Worm (Caenorhabditis elegans) whole organism, early embryonic: ENCODE measurements around the gene cdr-6.

Experiments used
- B0310.2 ChIP-seq: sonication (generic microtip); optimal IDR thresholded peaks from 2 replicates; lab custom pipeline; 2016; ENCODE audit warnings: mild to moderate bottlenecking, missing genetic modification characterization, missing compliant biosample characterization
- F13C5.2 ChIP-seq: sonication (generic microtip); optimal IDR thresholded peaks from 2 replicates; lab custom pipeline; 2017; ENCODE audit warnings: mild to moderate bottlenecking, missing genetic modification characterization, inconsistent platforms, missing compliant biosample characterization
- aly-1 ChIP-seq: sonication (generic microtip); optimal IDR thresholded peaks from 2 replicates; lab custom pipeline; 2016; ENCODE audit warnings: missing genetic modification characterization, missing compliant biosample characterization
- ama-1 ChIP-seq: fragments of 150-350 bp; optimal IDR thresholded peaks from 2 replicates; lab custom pipeline; 2014
- ceh-13 ChIP-seq: fragments of 200-800 bp; sonication (Bioruptor generic); optimal IDR thresholded peaks from 2 replicates; lab custom pipeline; 2018; ENCODE audit warnings: mild to moderate bottlenecking, missing genetic modification characterization, missing compliant biosample characterization
- ceh-36 ChIP-seq: sonication (generic microtip); optimal IDR thresholded peaks from 2 replicates; lab custom pipeline; 2016; ENCODE audit warnings: missing genetic modification characterization, inconsistent platforms, missing compliant biosample characterization
- ets-7 ChIP-seq: sonication (generic microtip); optimal IDR thresholded peaks from 2 replicates; lab custom pipeline; 2016; ENCODE audit warnings: missing genotype, missing genetic modification characterization, missing compliant biosample characterization
- flt-1 ChIP-seq: fragments of 200-800 bp; sonication (Bioruptor generic); IDR thresholded peaks from 2 replicates; pipeline ENCODE4 v1.3.6; 2022; ENCODE audit warnings: missing genetic modification characterization, missing compliant biosample characterization
- hmbx-1 ChIP-seq: sonication (generic microtip); optimal IDR thresholded peaks from 2 replicates; lab custom pipeline; 2016; ENCODE audit warnings: mild to moderate bottlenecking, missing genetic modification characterization, missing compliant biosample characterization
- hmg-4 ChIP-seq: fragments of 200-800 bp; sonication (Bioruptor generic); optimal IDR thresholded peaks from 2 replicates; lab custom pipeline; 2018; ENCODE audit warnings: mild to moderate bottlenecking, missing genetic modification characterization, missing compliant biosample characterization
- hnd-1 ChIP-seq: sonication (generic microtip); optimal IDR thresholded peaks from 2 replicates; lab custom pipeline; 2016; ENCODE audit warnings: missing genetic modification characterization, missing compliant biosample characterization
- pes-1 ChIP-seq: fragments of 200-800 bp; sonication (Bioruptor generic); IDR thresholded peaks from 2 replicates; pipeline ENCODE4 v1.3.6; 2022; ENCODE audit warnings: missing genetic modification reagents, missing genetic modification characterization, missing compliant biosample characterization
- scrt-1 ChIP-seq: fragments of 200-800 bp; sonication (Bioruptor generic); IDR thresholded peaks from 2 replicates; pipeline ENCODE4 v1.3.6; 2022; ENCODE audit warnings: missing genetic modification characterization, missing compliant biosample characterization
- sea-1 ChIP-seq: fragments of 200-800 bp; sonication (Bioruptor generic); conservative IDR thresholded peaks from 2 replicates; pipeline ENCODE4 v1.3.6; 2022; ENCODE audit warnings: missing genetic modification characterization, missing compliant biosample characterization
- tbx-11 ChIP-seq: fragments of 200-800 bp; sonication (Bioruptor generic); IDR thresholded peaks from 2 replicates; pipeline ENCODE4 v1.3.6; 2022; ENCODE audit warnings: missing genetic modification characterization, missing compliant biosample characterization
- tbx-37 ChIP-seq: fragments of 200-800 bp; sonication (Bioruptor generic); conservative IDR thresholded peaks from 2 replicates; pipeline ENCODE4 v1.3.6; 2022; ENCODE audit warnings: missing genetic modification reagents, missing genetic modification characterization, missing compliant biosample characterization
- tra-4 ChIP-seq: sonication (generic microtip); optimal IDR thresholded peaks from 2 replicates; lab custom pipeline; 2017; ENCODE audit warnings: missing genetic modification characterization, missing compliant biosample characterization

Gene cdr-6

DNA sequence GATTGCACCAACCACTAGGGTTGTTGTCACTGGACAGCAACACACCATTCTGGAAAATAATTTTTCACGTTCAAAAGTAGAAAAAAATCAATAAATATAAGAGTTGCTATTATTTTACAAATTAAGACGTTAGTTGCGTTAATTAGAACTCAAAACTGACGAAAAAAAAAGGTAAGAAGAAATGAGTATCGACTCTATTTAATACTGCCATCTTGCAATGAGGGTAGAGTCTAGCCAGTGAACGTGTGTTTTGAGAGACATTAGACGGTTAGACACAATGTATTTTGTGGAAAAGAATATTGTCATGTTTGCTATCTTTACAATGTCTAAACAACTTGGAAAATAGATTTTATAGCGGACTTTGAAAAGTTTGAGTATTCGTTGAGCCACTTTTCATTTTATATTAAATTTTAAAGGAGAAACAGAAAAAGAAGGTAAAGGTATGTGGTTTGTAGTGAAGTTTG lies at the start of gene cdr-6:
TSS of gene cdr-6 (minus strand) at position 51 of the 464 bp plus-strand sequence.
- TF ChIP-seq hnd-1 (tag; lab: Kevin White, UChicago) (no peak), ceh-13 (GFP tag; lab: Kevin White, UChicago) (no peak), aly-1 (tag; lab: Kevin White, UChicago) (no peak), ama-1 (lab: Kevin White, UChicago) (no peak), tra-4 (tag; lab: Kevin White, UChicago) (no peak), tbx-11 (GFP tag; lab: Robert Waterston, UW) (no peak), ceh-36 (tag; lab: Kevin White, UChicago) (no peak), flt-1 (GFP tag; lab: Robert Waterston, UW) (no peak), scrt-1 (no peak), sea-1 (GFP tag; lab: Robert Waterston, UW) (no peak), F13C5.2 (no peak), B0310.2 (tag; lab: Kevin White, UChicago) (no peak), tbx-37 (GFP tag; lab: Robert Waterston, UW) (no peak), hmg-4 (GFP tag; lab: Kevin White, UChicago) (no peak), pes-1 (no peak), hmbx-1 (tag; lab: Kevin White, UChicago) (no peak)

DNA sequence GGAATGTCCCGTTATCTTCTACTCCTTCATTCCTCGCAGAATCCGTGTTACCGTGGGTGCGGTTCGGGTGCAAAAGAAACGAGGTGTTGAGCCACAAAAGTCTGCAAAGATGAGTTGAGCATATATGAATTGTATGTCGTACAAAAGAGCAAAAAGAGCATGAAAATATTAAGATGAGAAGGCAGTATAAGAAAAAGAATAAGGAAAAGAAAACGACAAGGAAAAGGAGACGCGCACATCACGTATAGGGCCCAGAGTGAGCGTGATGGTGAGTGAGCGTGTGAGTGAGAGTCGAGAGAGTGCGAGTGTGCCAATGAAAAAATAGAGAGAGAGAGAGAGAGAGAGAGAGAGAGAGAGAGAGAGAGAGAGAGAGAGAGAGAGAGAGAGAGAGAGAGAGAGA lies 49.4 kb upstream of the cdr-6 start, which contains the start of gene egl-10:
TSS of gene egl-10 (minus strand) at position 101 of the 400 bp plus-strand sequence.
- TF ChIP-seq tbx-11 (GFP tag; lab: Robert Waterston, UW) (no peak), aly-1 (tag; lab: Kevin White, UChicago) (no peak), B0310.2 (tag; lab: Kevin White, UChicago) (no peak), hmbx-1 (tag; lab: Kevin White, UChicago) (no peak)

DNA sequence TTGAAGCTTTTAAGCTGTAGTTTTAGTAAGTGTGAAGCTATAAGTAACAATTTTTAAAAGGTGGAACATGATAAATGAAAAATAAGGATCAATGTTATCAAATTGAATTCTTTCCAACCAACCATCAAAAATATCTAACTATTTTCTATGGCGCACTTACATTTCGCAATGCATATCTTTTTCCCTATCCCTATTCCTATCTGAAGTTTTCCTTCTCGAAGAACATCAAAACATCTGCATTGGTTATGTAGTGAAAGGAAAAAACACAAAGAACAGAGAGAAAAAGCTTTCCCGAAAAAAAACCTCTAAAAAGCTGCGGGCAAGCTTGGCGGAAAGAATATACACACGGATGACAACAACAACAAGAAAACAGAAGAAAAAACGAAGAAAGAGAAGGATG lies 47.1 kb upstream of the cdr-6 start:
- TF ChIP-seq B0310.2 (tag; lab: Kevin White, UChicago) (no peak), tbx-37 (GFP tag; lab: Robert Waterston, UW) (no peak), ama-1 (lab: Kevin White, UChicago) (no peak), tbx-11 (GFP tag; lab: Robert Waterston, UW) (no peak), scrt-1 (no peak), sea-1 (GFP tag; lab: Robert Waterston, UW) (no peak), tra-4 (tag; lab: Kevin White, UChicago) (no peak), F13C5.2 (no peak), hnd-1 (tag; lab: Kevin White, UChicago) (no peak), aly-1 (tag; lab: Kevin White, UChicago) (no peak), ets-7 (tag; lab: Kevin White, UChicago) (no peak), hmbx-1 (tag; lab: Kevin White, UChicago) (no peak), flt-1 (GFP tag; lab: Robert Waterston, UW) (no peak), hmg-4 (GFP tag; lab: Kevin White, UChicago) (no peak), ceh-13 (GFP tag; lab: Kevin White, UChicago) (no peak), pes-1 (no peak), ceh-36 (tag; lab: Kevin White, UChicago) (no peak)

DNA sequence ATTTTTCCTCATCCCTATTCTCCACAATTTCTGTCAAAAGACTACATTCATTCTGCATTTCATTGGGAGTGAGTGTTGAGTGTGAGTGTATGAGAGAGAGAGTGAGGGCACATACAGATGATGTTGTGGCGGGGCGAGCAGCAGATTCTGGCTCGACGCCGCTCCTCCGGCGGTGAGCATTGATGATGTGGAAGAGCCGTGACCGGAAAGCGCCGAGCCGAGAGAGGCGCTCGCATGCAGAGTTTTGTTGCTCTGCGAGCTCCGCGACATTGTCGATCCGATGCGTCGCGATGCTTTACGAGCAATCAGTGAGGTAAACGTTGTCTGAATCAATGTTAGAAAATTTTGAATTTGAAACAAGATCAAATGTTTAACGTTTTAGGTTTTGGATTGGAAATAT lies 42.2 kb upstream of the cdr-6 start:
- TF ChIP-seq ceh-36 (tag; lab: Kevin White, UChicago): no peak
- TF ChIP-seq tra-4 (tag; lab: Kevin White, UChicago): no peak
- TF ChIP-seq tbx-11 (GFP tag; lab: Robert Waterston, UW): no peak
- no peak for TF ChIP-seq hmbx-1 (tag; lab: Kevin White, UChicago)
- no peak for TF ChIP-seq B0310.2 (tag; lab: Kevin White, UChicago)

DNA sequence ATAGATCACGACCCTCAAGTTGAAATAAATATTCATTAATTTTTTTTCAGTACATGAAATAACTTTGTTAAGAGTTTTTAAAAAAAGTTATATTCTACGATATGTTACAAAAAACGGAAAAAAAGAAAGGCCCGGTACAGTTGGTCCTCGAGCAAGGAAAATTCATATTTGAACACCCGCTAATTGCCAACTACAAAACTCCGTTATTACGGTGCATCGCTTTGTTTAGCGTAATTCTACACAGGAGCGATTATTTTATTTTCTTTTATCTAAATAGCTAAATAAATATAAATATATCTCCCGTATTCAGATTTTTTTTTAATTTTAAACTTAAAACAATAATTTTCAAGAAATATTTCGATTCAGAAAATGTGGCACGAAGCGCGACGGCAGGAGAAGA lies 36.9 kb upstream of the cdr-6 start, which contains the start of gene F28C1.1:
TSS of gene F28C1.1 (plus strand) at position 365 of the 400 bp plus-strand sequence.
- TF ChIP-seq F13C5.2 (peak; percentile 17), pes-1 (no peak), sea-1 (GFP tag; lab: Robert Waterston, UW) (no peak), scrt-1 (no peak), B0310.2 (tag; lab: Kevin White, UChicago) (no peak)

DNA sequence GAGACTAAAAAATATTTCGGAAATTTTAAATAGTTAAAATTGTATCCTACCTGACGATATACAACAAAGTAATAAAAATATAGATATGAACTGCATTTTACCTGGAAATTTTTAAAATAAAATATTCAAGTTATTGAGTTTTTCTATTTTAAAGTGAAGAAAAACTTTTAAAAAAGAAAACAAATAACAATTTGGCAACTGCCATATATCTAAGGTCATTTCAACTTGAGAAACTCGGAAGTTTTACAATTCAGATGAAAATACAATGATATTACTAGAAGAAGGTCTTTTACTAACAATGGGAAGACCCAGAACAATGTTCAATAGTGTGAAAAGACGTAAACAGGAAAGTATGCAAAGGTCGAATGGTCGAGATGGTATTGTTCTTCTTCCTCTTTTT lies 36.4 kb upstream of the cdr-6 start, which contains the start of gene C54D10.10:
TSS of gene C54D10.10 (minus strand) at position 101 of the 400 bp plus-strand sequence.
- TF ChIP-seq flt-1 (GFP tag; lab: Robert Waterston, UW) (no peak), scrt-1 (no peak), sea-1 (GFP tag; lab: Robert Waterston, UW) (no peak), ceh-36 (tag; lab: Kevin White, UChicago) (no peak), tbx-37 (GFP tag; lab: Robert Waterston, UW) (no peak), hnd-1 (tag; lab: Kevin White, UChicago) (no peak), B0310.2 (tag; lab: Kevin White, UChicago) (no peak), tbx-11 (GFP tag; lab: Robert Waterston, UW) (no peak), F13C5.2 (no peak), ceh-13 (GFP tag; lab: Kevin White, UChicago) (no peak), ama-1 (lab: Kevin White, UChicago) (no peak), pes-1 (no peak), tra-4 (tag; lab: Kevin White, UChicago) (no peak), hmg-4 (GFP tag; lab: Kevin White, UChicago) (no peak)

DNA sequence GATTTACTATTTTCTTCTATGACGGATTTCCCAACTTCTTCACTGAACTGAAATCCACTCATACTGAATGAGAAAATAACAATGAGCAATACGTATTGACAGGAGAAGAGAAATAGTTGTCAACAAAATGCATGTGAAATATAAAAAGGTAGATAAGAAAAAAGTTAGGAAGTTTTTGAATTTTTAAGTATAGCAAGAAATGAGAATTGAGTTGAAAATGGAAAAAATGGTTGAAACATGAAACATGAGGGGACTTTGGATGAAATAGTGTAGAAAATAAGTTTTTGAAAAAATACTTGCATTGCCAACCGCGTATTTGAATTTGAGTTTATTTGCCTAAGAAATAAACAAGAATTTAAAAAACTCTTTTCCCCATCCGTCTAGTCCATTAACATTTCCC lies 33.4 kb upstream of the cdr-6 start, which contains the start of the genes pals-38 and C54D10.9:
TSS of gene pals-38 (minus strand) at position 101 of the 400 bp plus-strand sequence.
TSS of gene C54D10.9 (plus strand) at position 259 of the 400 bp plus-strand sequence.
- TF ChIP-seq tbx-11 (GFP tag; lab: Robert Waterston, UW) (no peak), ceh-36 (tag; lab: Kevin White, UChicago) (no peak), hnd-1 (tag; lab: Kevin White, UChicago) (no peak), ets-7 (tag; lab: Kevin White, UChicago) (no peak)
